Worm (Caenorhabditis elegans) whole organism, L2 larva: ENCODE results near the gene R12G8.1.

ENCODE experiments used
- C34F6.9 ChIP-seq: fragments of 150-350 bp; optimal IDR thresholded peaks from 2 replicates; lab custom pipeline; 2014; ENCODE audit warnings: missing biosample characterization, missing genetic modification characterization
- alr-1 ChIP-seq: fragments of 150-350 bp; optimal IDR thresholded peaks from 2 replicates; lab custom pipeline; 2014; ENCODE audit warnings: missing biosample characterization, missing genetic modification characterization
- blmp-1 ChIP-seq: sonication (generic microtip); optimal IDR thresholded peaks from 2 replicates; lab custom pipeline; 2017; ENCODE audit warnings: missing genetic modification characterization, mild to moderate bottlenecking, missing compliant biosample characterization, antibody characterized with exemption, moderate library complexity; ENCODE audit not compliant: insufficient read depth
- elt-1 ChIP-seq: fragments of 150-350 bp; optimal IDR thresholded peaks from 2 replicates; lab custom pipeline; 2014; ENCODE audit warnings: missing biosample characterization, missing genetic modification characterization
- elt-3 ChIP-seq: sonication (generic microtip); optimal IDR thresholded peaks from 2 replicates; lab custom pipeline; 2017; ENCODE audit warnings: missing biosample characterization, missing genetic modification characterization
- lin-39 ChIP-seq: fragments of 150-350 bp; optimal IDR thresholded peaks from 2 replicates; lab custom pipeline; 2014; ENCODE audit warnings: missing biosample characterization, missing genetic modification reagents, missing genetic modification characterization
- nhr-10 ChIP-seq: sonication (generic microtip); optimal IDR thresholded peaks from 2 replicates; lab custom pipeline; 2017; ENCODE audit warnings: missing biosample characterization, missing genetic modification characterization
- nhr-11 ChIP-seq: fragments of 150-350 bp; optimal IDR thresholded peaks from 2 replicates; lab custom pipeline; 2014; ENCODE audit warnings: missing biosample characterization, missing genetic modification characterization
- nhr-25 ChIP-seq: fragments of 150-350 bp; sonication (generic microtip); optimal IDR thresholded peaks from 3 replicates; lab custom pipeline; 2014; ENCODE audit warnings: missing biosample characterization, missing genetic modification characterization
- nhr-6 ChIP-seq: fragments of 150-350 bp; optimal IDR thresholded peaks from 2 replicates; lab custom pipeline; 2014; ENCODE audit warnings: missing biosample characterization, missing genetic modification characterization
- skn-1 ChIP-seq: sonication (generic microtip); optimal IDR thresholded peaks from 2 replicates; lab custom pipeline; 2017; ENCODE audit warnings: missing biosample characterization, missing genetic modification characterization
- unc-39 ChIP-seq: fragments of 150-350 bp; optimal IDR thresholded peaks from 2 replicates; lab custom pipeline; 2014; ENCODE audit warnings: missing biosample characterization, missing genetic modification characterization
- unc-62 ChIP-seq: fragments of 150-350 bp; optimal IDR thresholded peaks from 2 replicates; lab custom pipeline; 2014; ENCODE audit warnings: missing biosample characterization, missing genetic modification reagents, missing genetic modification characterization
- ztf-4 ChIP-seq: fragments of 150-350 bp; optimal IDR thresholded peaks from 2 replicates; lab custom pipeline; 2014; ENCODE audit warnings: missing biosample characterization, missing genetic modification characterization

DNA sequence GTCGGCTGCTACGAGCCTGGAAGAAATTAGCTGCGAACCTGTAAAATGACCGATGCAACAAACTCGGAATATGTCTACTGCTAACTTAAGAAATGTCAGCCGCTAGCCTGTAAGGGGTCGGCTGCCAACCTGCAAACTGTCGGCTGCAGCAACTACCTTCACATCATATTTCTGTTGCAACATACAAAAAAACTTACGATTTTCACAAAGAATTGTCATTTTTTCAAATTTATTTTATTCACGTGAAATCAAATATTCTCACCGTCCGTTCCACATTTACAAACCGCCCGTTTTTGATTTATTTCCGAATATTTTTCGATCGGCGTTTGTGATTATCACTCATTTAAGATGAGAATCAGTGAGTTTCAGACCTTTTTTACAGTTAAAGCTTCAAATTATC is 49.4 kb downstream of the R12G8.1 start, which contains the start of gene Y26G10.6:
- TF ChIP-seq ztf-4 (tag; lab: Kevin White, UChicago) (no peak), C34F6.9 (tag; lab: Kevin White, UChicago) (no peak), alr-1 (no peak), elt-3 (no peak), nhr-10 (tag; lab: Kevin White, UChicago) (no peak), nhr-25 (tag; lab: Kevin White, UChicago) (no peak), nhr-11 (tag; lab: Kevin White, UChicago) (no peak), nhr-6 (tag; lab: Kevin White, UChicago) (no peak), skn-1 (tag; lab: Kevin White, UChicago) (no peak), elt-1 (tag; lab: Kevin White, UChicago) (no peak), lin-39 (tag; lab: Kevin White, UChicago) (no peak), blmp-1 (tag; lab: Kevin White, UChicago) (no peak), unc-62 (GFP tag; lab: Kevin White, UChicago) (no peak), unc-39 (no peak)
